Fruit fly (Drosophila melanogaster) whole organism, embryonic: ENCODE results near the gene Setx.
A peak's percentile ranks its signal among the peaks of the same experiment; 100 is the strongest.

Experiments used
- Ada2b ChIP-seq: fragments of 200-800 bp; sonication (Bioruptor generic); IDR thresholded peaks from 2 replicates; pipeline ENCODE4 v1.3.6; 2022; ENCODE audit warnings: missing biosample characterization, missing genetic modification characterization
- CG10267 ChIP-seq: fragments of 200-800 bp; sonication (Bioruptor generic); optimal IDR thresholded peaks from 2 replicates; lab custom pipeline; 2018; ENCODE audit warnings: missing biosample characterization, mild to moderate bottlenecking, missing genetic modification characterization, moderate library complexity
- CG10654 ChIP-seq: fragments of 200-800 bp; sonication (Bioruptor generic); optimal IDR thresholded peaks from 2 replicates; lab custom pipeline; 2016; ENCODE audit warnings: missing biosample characterization, missing genetic modification characterization
- CG11093 ChIP-seq: fragments of 200-800 bp; sonication (Bioruptor generic); IDR thresholded peaks from 3 replicates; pipeline ENCODE4 v1.3.6; 2022; ENCODE audit warnings: missing biosample characterization, missing genetic modification characterization
- CG12155 ChIP-seq: fragments of 200-800 bp; sonication (Bioruptor generic); optimal IDR thresholded peaks from 3 replicates; lab custom pipeline; 2016; ENCODE audit warnings: missing biosample characterization, missing genetic modification characterization
- CG12659 ChIP-seq: fragments of 200-800 bp; sonication (Bioruptor generic); optimal IDR thresholded peaks from 3 replicates; lab custom pipeline; 2017; ENCODE audit warnings: mild to moderate bottlenecking, missing biosample characterization, missing genetic modification reagents, missing genetic modification characterization
- CG14667 ChIP-seq: fragments of 200-800 bp; sonication (Bioruptor generic); IDR thresholded peaks from 2 replicates; pipeline ENCODE4 v1.3.6; 2022; ENCODE audit warnings: missing biosample characterization, missing genetic modification characterization
- CG15514 ChIP-seq: fragments of 200-800 bp; sonication (Bioruptor generic); optimal IDR thresholded peaks from 3 replicates; lab custom pipeline; 2017; ENCODE audit warnings: missing biosample characterization, missing genetic modification characterization, mild to moderate bottlenecking, moderate library complexity, missing genetic modification reagents
- CG17359 ChIP-seq: fragments of 200-800 bp; sonication (Bioruptor generic); optimal IDR thresholded peaks from 3 replicates; lab custom pipeline; 2018; ENCODE audit warnings: missing biosample characterization, mild to moderate bottlenecking, missing genetic modification characterization, moderate library complexity
- CG17912 ChIP-seq: fragments of 200-800 bp; sonication (Bioruptor generic); optimal IDR thresholded peaks from 2 replicates; lab custom pipeline; 2018; ENCODE audit warnings: missing biosample characterization, mild to moderate bottlenecking, missing genetic modification characterization
- CG30020 ChIP-seq: fragments of 200-800 bp; optimal IDR thresholded peaks from 2 replicates; lab custom pipeline; 2019; ENCODE audit warnings: missing biosample characterization, mild to moderate bottlenecking, missing genetic modification characterization, moderate library complexity
- CG3995 ChIP-seq: fragments of 200-800 bp; sonication (Bioruptor generic); optimal IDR thresholded peaks from 3 replicates; lab custom pipeline; 2016; ENCODE audit warnings: missing biosample characterization, missing genetic modification characterization
- CG4730 ChIP-seq: fragments of 200-800 bp; sonication (Bioruptor generic); IDR thresholded peaks from 2 replicates; pipeline ENCODE4 v1.3.6; 2022; ENCODE audit warnings: missing biosample characterization, missing genetic modification characterization
- CG8281 ChIP-seq: fragments of 200-800 bp; sonication (Bioruptor generic); optimal IDR thresholded peaks from 2 replicates; lab custom pipeline; 2018; ENCODE audit warnings: missing biosample characterization, mild to moderate bottlenecking, missing genetic modification characterization, moderate library complexity
- CG8359 ChIP-seq: fragments of 200-800 bp; sonication (Bioruptor generic); optimal IDR thresholded peaks from 2 replicates; lab custom pipeline; 2017; ENCODE audit warnings: missing biosample characterization, mild to moderate bottlenecking, missing genetic modification characterization, borderline replicate concordance
- CG9727 ChIP-seq: fragments of 200-800 bp; sonication (Bioruptor generic); optimal IDR thresholded peaks from 3 replicates; lab custom pipeline; 2017; ENCODE audit warnings: missing biosample characterization, mild to moderate bottlenecking, missing genetic modification characterization
- CG9817 ChIP-seq: fragments of 200-800 bp; sonication (Bioruptor generic); optimal IDR thresholded peaks from 2 replicates; lab custom pipeline; 2018; ENCODE audit warnings: missing biosample characterization, mild to moderate bottlenecking, missing genetic modification characterization, moderate library complexity
- CTCF ChIP-seq: fragments of 200-800 bp; sonication (Bioruptor generic); optimal IDR thresholded peaks from 2 replicates; lab custom pipeline; 2017; ENCODE audit warnings: missing biosample characterization, mild to moderate bottlenecking, missing genetic modification characterization, moderate library complexity
- E2f2 ChIP-seq: fragments of 200-800 bp; sonication (Bioruptor generic); IDR thresholded peaks from 2 replicates; pipeline ENCODE4 v1.3.6; 2022; ENCODE audit warnings: missing biosample characterization, missing genetic modification characterization
- Ets65A ChIP-seq: fragments of 200-800 bp; sonication (Bioruptor generic); peaks from one replicate; lab custom pipeline; 2016; ENCODE audit warnings: missing biosample characterization, missing genetic modification characterization
- Fer2 ChIP-seq: fragments of 200-800 bp; sonication (Bioruptor generic); optimal IDR thresholded peaks from 2 replicates; lab custom pipeline; 2018; ENCODE audit warnings: missing biosample characterization, mild to moderate bottlenecking, missing genetic modification characterization, moderate library complexity
- Fer3 ChIP-seq: fragments of 200-800 bp; sonication (Bioruptor generic); optimal IDR thresholded peaks from 2 replicates; lab custom pipeline; 2018; ENCODE audit warnings: missing biosample characterization, mild to moderate bottlenecking, missing genetic modification characterization, moderate library complexity
- Mes4 ChIP-seq: fragments of 200-800 bp; sonication (Bioruptor generic); optimal IDR thresholded peaks from 2 replicates; lab custom pipeline; 2016; ENCODE audit warnings: missing biosample characterization, missing genetic modification characterization
- NC2α ChIP-seq: fragments of 200-800 bp; sonication (Bioruptor generic); optimal IDR thresholded peaks from 2 replicates; lab custom pipeline; 2016; ENCODE audit warnings: missing biosample characterization, missing genetic modification characterization
- Ptx1 ChIP-seq: fragments of 200-800 bp; sonication (Bioruptor generic); IDR thresholded peaks from 2 replicates; pipeline ENCODE4 v1.3.6; 2022; ENCODE audit warnings: missing biosample characterization, missing genetic modification characterization
- Rx ChIP-seq: fragments of 200-800 bp; sonication (Bioruptor generic); IDR thresholded peaks from 2 replicates; pipeline ENCODE4 v1.3.6; 2022; ENCODE audit warnings: missing biosample characterization, missing genetic modification characterization
- Sox100B ChIP-seq: fragments of 200-800 bp; sonication (Bioruptor generic); optimal IDR thresholded peaks from 3 replicates; lab custom pipeline; 2018; ENCODE audit warnings: missing biosample characterization, mild to moderate bottlenecking, missing genetic modification characterization
- Vsx1 ChIP-seq: fragments of 200-800 bp; sonication (Bioruptor generic); optimal IDR thresholded peaks from 2 replicates; lab custom pipeline; 2017; ENCODE audit warnings: missing biosample characterization, mild to moderate bottlenecking, missing genetic modification characterization, missing genetic modification reagents
- Xbp1 ChIP-seq: fragments of 200-800 bp; sonication (Bioruptor generic); optimal IDR thresholded peaks from 3 replicates; lab custom pipeline; 2016; ENCODE audit warnings: missing biosample characterization, mild to moderate bottlenecking, missing genetic modification characterization
- YL-1 ChIP-seq: fragments of 200-800 bp; sonication (Bioruptor generic); optimal IDR thresholded peaks from 3 replicates; lab custom pipeline; 2017; ENCODE audit warnings: missing biosample characterization, mild to moderate bottlenecking, missing genetic modification characterization
- chm ChIP-seq: fragments of 200-800 bp; sonication (Bioruptor generic); IDR thresholded peaks from 2 replicates; pipeline ENCODE4 v1.3.6; 2022; ENCODE audit warnings: missing biosample characterization, missing genetic modification characterization
- crp ChIP-seq, 2 experiments: fragments of 200-800 bp; sonication (Bioruptor generic); optimal IDR thresholded peaks; 2 replicates in 1 of 2; 3 replicates in 1 of 2; lab custom pipeline; 2017; ENCODE audit warnings: missing biosample characterization in 2 of 2, missing genetic modification characterization in 2 of 2, mild to moderate bottlenecking in 1 of 2, moderate library complexity in 1 of 2
- dpn ChIP-seq, 2 experiments: fragments of 200-800 bp; sonication (Bioruptor generic); optimal IDR thresholded peaks; 3 replicates each; lab custom pipeline; 2016; ENCODE audit warnings: missing biosample characterization in 2 of 2, missing genetic modification characterization in 2 of 2
- fu2 ChIP-seq: fragments of 200-800 bp; sonication (Bioruptor generic); optimal IDR thresholded peaks from 2 replicates; lab custom pipeline; 2016; ENCODE audit warnings: missing biosample characterization, missing genetic modification characterization
- gro ChIP-seq: fragments of 200-800 bp; sonication (Bioruptor generic); optimal IDR thresholded peaks from 2 replicates; lab custom pipeline; 2016; ENCODE audit warnings: missing biosample characterization, missing genetic modification characterization
- ham ChIP-seq: fragments of 200-800 bp; sonication (Bioruptor generic); IDR thresholded peaks from 2 replicates; pipeline ENCODE4 v1.3.6; 2022; ENCODE audit warnings: missing biosample characterization, missing genetic modification characterization
- hbn ChIP-seq: fragments of 200-800 bp; sonication (Bioruptor generic); IDR thresholded peaks from 2 replicates; pipeline ENCODE4 v1.3.6; 2022; ENCODE audit warnings: missing biosample characterization, missing genetic modification characterization; ENCODE audit not compliant: partially characterized antibody
- luna ChIP-seq: fragments of 200-800 bp; sonication (Bioruptor generic); optimal IDR thresholded peaks from 2 replicates; lab custom pipeline; 2016; ENCODE audit warnings: missing biosample characterization, missing genetic modification characterization
- onecut ChIP-seq: fragments of 200-800 bp; sonication (Bioruptor generic); IDR thresholded peaks from 2 replicates; pipeline ENCODE4 v1.3.6; 2022; ENCODE audit warnings: missing biosample characterization, missing genetic modification characterization
- phol ChIP-seq: fragments of 200-800 bp; sonication (Bioruptor generic); optimal IDR thresholded peaks from 3 replicates; lab custom pipeline; 2018; ENCODE audit warnings: missing biosample characterization, mild to moderate bottlenecking, missing genetic modification characterization, moderate library complexity
- ranshi ChIP-seq: fragments of 200-800 bp; sonication (Bioruptor generic); IDR thresholded peaks from 2 replicates; pipeline ENCODE4 v1.3.6; 2022; ENCODE audit warnings: missing biosample characterization, missing genetic modification characterization
- run ChIP-seq: fragments of 200-800 bp; sonication (Bioruptor generic); optimal IDR thresholded peaks from 3 replicates; lab custom pipeline; 2018; ENCODE audit warnings: missing biosample characterization, mild to moderate bottlenecking, missing genetic modification characterization
- schlank ChIP-seq: fragments of 200-800 bp; sonication (Bioruptor generic); optimal IDR thresholded peaks from 2 replicates; lab custom pipeline; 2018; ENCODE audit warnings: missing biosample characterization, mild to moderate bottlenecking, missing genetic modification characterization
- slbo ChIP-seq: fragments of 200-800 bp; sonication (Bioruptor generic); IDR thresholded peaks from 2 replicates; pipeline ENCODE4 v1.3.6; 2022; ENCODE audit warnings: missing biosample characterization, missing genetic modification characterization
- so ChIP-seq: fragments of 200-800 bp; sonication (Bioruptor generic); IDR thresholded peaks from 3 replicates; pipeline ENCODE4 v1.3.6; 2022; ENCODE audit warnings: missing biosample characterization, missing genetic modification characterization
- stc ChIP-seq: fragments of 200-800 bp; sonication (Bioruptor generic); IDR thresholded peaks from 2 replicates; pipeline ENCODE4 v1.3.6; 2022; ENCODE audit warnings: missing biosample characterization, missing genetic modification characterization
- trem ChIP-seq: fragments of 200-800 bp; optimal IDR thresholded peaks from 3 replicates; lab custom pipeline; 2019; ENCODE audit warnings: missing biosample characterization, mild to moderate bottlenecking, missing genetic modification characterization, moderate library complexity
- usp ChIP-seq: fragments of >200 bp; optimal IDR thresholded peaks from 2 replicates; lab custom pipeline; 2017; ENCODE audit warnings: missing biosample characterization, missing genetic modification characterization
- vnd ChIP-seq: fragments of 200-800 bp; sonication (Bioruptor generic); IDR thresholded peaks from 3 replicates; pipeline ENCODE4 v1.3.6; 2022; ENCODE audit warnings: missing biosample characterization, missing genetic modification characterization; ENCODE audit not compliant: partially characterized antibody
- vvl ChIP-seq: fragments of 200-800 bp; sonication (Bioruptor generic); IDR thresholded peaks from 2 replicates; pipeline ENCODE4 v1.3.6; 2022; ENCODE audit warnings: missing biosample characterization, missing genetic modification characterization

The Setx gene

dm6 chr3L:8177795-8178564, 40.7 kb upstream of the Setx start, which contains the start of gene Nmt (continued):
- TF ChIP-seq CG12659 (GFP tag; lab: Kevin White, UChicago) (peak; percentile 6), CG30020 (tag; lab: Kevin White, UChicago) (no peak), Mes4 (no peak), CG3995 (GFP tag; lab: Kevin White, UChicago) (peak; percentile 52), CTCF (GFP tag; lab: Kevin White, UChicago) (no peak), E2f2 (peak; percentile 86), stc (GFP tag; lab: Robert Waterston, UW) (no peak), CG9727 (GFP tag; lab: Kevin White, UChicago) (peak; percentile 12), schlank (tag; lab: Kevin White, UChicago) (no peak), CG10654 (GFP tag; lab: Kevin White, UChicago) (no peak), Ada2b (0 out of 2 replicates have a peak, but pooled peaks have one; percentile 36), slbo (GFP tag; lab: Robert Waterston, UW) (peak; percentile 82), Xbp1 (GFP tag; lab: Kevin White, UChicago) (peak; percentile 58), YL-1 (peak; percentile 25), CG14667 (GFP tag; lab: Robert Waterston, UW) (peak; percentile 36; the same call in 1 of the 2 replicates), usp (no peak), Fer2 (tag; lab: Kevin White, UChicago) (no peak), CG9817 (tag; lab: Kevin White, UChicago) (peak; percentile 2), gro (no peak), CG15514 (GFP tag; lab: Kevin White, UChicago) (peak; percentile 39), fu2 (GFP tag; lab: Kevin White, UChicago) (no peak), NC2α (GFP tag; lab: Kevin White, UChicago) (no peak), so (GFP tag; lab: Robert Waterston, UW) (no peak), CG8281 (tag; lab: Kevin White, UChicago) (no peak), dpn (GFP tag; optimal IDR thresholded peaks at IDR 0.05; lab: Kevin White, UChicago) (peak in 1 of 2 experiments; percentile 26), ranshi (peak; percentile 14; the same call in 1 of the 2 replicates), trem (tag; lab: Kevin White, UChicago) (peak; percentile 2), crp (GFP tag; optimal IDR thresholded peaks at IDR 0.05; lab: Kevin White, UChicago) (peak; percentile 25 to 90), CG4730 (no peak), CG10267 (tag; lab: Kevin White, UChicago) (peak; percentile 24), Vsx1 (GFP tag; lab: Kevin White, UChicago) (no peak), vnd (GFP tag; lab: Robert Waterston, UW) (peak; percentile 69), onecut (GFP tag; lab: Robert Waterston, UW) (no peak), luna (GFP tag; lab: Kevin White, UChicago) (no peak), phol (tag; lab: Kevin White, UChicago) (peak; percentile 10), hbn (GFP tag; lab: Robert Waterston, UW) (peak; percentile 86), run (tag; lab: Kevin White, UChicago) (no peak), CG8359 (GFP tag; lab: Kevin White, UChicago) (no peak), CG12155 (GFP tag; lab: Kevin White, UChicago) (peak; percentile 1), Fer3 (tag; lab: Kevin White, UChicago) (peak; percentile 39), CG11093 (GFP tag; lab: Robert Waterston, UW) (0 out of 3 replicates have a peak, but pooled peaks have one; percentile 11), Ptx1 (GFP tag; lab: Robert Waterston, UW) (no peak), ham (GFP tag; lab: Robert Waterston, UW) (no peak), Sox100B (GFP tag; lab: Kevin White, UChicago) (no peak), Rx (GFP tag; lab: Robert Waterston, UW) (peak; percentile 55; the same call in 1 of the 2 replicates), chm (GFP tag; lab: Robert Waterston, UW) (0 out of 2 replicates have a peak, but pooled peaks have one; percentile 25), vvl (GFP tag; lab: Robert Waterston, UW) (peak; percentile 12; the same call in 1 of the 2 replicates), CG17359 (tag; lab: Kevin White, UChicago) (peak; percentile 26), CG17912 (GFP tag; lab: Kevin White, UChicago) (no peak), Ets65A (GFP tag; lab: Kevin White, UChicago) (peak; percentile 90)
